Worm (Caenorhabditis elegans) whole organism, L2 larva: ENCODE data around the gene F26F12.4.

Experiments used
- ama-1 ChIP-seq: fragments of 150-350 bp; optimal IDR thresholded peaks from 2 replicates; lab custom pipeline; 2018; ENCODE audit warnings: inconsistent platforms
- ceh-16 ChIP-seq: fragments of 150-350 bp; optimal IDR thresholded peaks from 2 replicates; lab custom pipeline; 2014; ENCODE audit warnings: missing biosample characterization, missing genetic modification characterization
- elt-3 ChIP-seq: sonication (generic microtip); optimal IDR thresholded peaks from 2 replicates; lab custom pipeline; 2017; ENCODE audit warnings: missing biosample characterization, missing genetic modification characterization
- lin-13 ChIP-seq: fragments of 150-350 bp; optimal IDR thresholded peaks from 2 replicates; lab custom pipeline; 2014; ENCODE audit warnings: missing biosample characterization, missing genetic modification reagents, missing genetic modification characterization
- lsy-2 ChIP-seq, 2 experiments: fragments of 150-350 bp in 1 of 2; sonication (generic microtip) in 1 of 2; optimal IDR thresholded peaks; 2 replicates each; lab custom pipeline; 2014 to 2017; ENCODE audit warnings: missing biosample characterization in 2 of 2, missing genetic modification characterization in 2 of 2
- mab-5 ChIP-seq: fragments of 150-350 bp; optimal IDR thresholded peaks from 2 replicates; lab custom pipeline; 2014; ENCODE audit warnings: missing biosample characterization, missing genetic modification characterization
- nhr-11 ChIP-seq: fragments of 150-350 bp; optimal IDR thresholded peaks from 2 replicates; lab custom pipeline; 2014; ENCODE audit warnings: missing biosample characterization, missing genetic modification characterization
- nhr-12 ChIP-seq: fragments of 150-350 bp; optimal IDR thresholded peaks from 2 replicates; lab custom pipeline; 2014; ENCODE audit warnings: missing biosample characterization, missing genetic modification characterization
- nhr-237 ChIP-seq: fragments of 150-350 bp; optimal IDR thresholded peaks from 2 replicates; lab custom pipeline; 2014; ENCODE audit warnings: missing biosample characterization, missing genetic modification characterization
- sma-3 ChIP-seq: sonication (generic microtip); optimal IDR thresholded peaks from 2 replicates; lab custom pipeline; 2016; ENCODE audit warnings: missing genetic modification reagents, missing genetic modification characterization, missing compliant biosample characterization
- snpc-4 ChIP-seq: fragments of 150-350 bp; optimal IDR thresholded peaks from 2 replicates; lab custom pipeline; 2014; ENCODE audit warnings: missing biosample characterization, missing genetic modification characterization
- unc-62 ChIP-seq: fragments of 150-350 bp; optimal IDR thresholded peaks from 2 replicates; lab custom pipeline; 2014; ENCODE audit warnings: missing biosample characterization, missing genetic modification reagents, missing genetic modification characterization

ce11 chrV:5848015-5848609 is 21.0 kb downstream of the F26F12.4 start:
- TF ChIP-seq elt-3 (tag; lab: Kevin White, UChicago) (no peak), lsy-2 (tag; optimal IDR thresholded peaks at IDR 0.05; lab: Kevin White, UChicago) (no peak), nhr-237 (tag; lab: Kevin White, UChicago) (no peak), nhr-11 (no peak), lin-13 (GFP tag; lab: Kevin White, UChicago) (no peak), mab-5 (tag; lab: Kevin White, UChicago) (no peak), ceh-16 (tag; lab: Kevin White, UChicago) (no peak), nhr-12 (no peak), ama-1 (no peak), unc-62 (GFP tag; lab: Kevin White, UChicago) (no peak), snpc-4 (tag; lab: Kevin White, UChicago) (no peak), sma-3 (no peak)
